Fruit fly (Drosophila melanogaster): ENCODE results near the gene Nbr.

Nbr gene

dm6 chr2L:21163311-21163842 is 494 bp upstream of the Nbr start, which contains the start of gene Noc2 (continued):
- TF ChIP-seq Abd-B (GFP tag; optimal IDR thresholded peaks at IDR 0.05), result peak; percentile 54
- TF ChIP-seq CG4424 (GFP tag; optimal IDR thresholded peaks at IDR 0.05), result peak; percentile 56
- TF ChIP-seq gce (GFP tag; IDR thresholded peaks at IDR 0.05), result no peak
- peak; percentile 46 for TF ChIP-seq YL-1 (GFP tag; optimal IDR thresholded peaks at IDR 0.05)
- TF ChIP-seq crp (GFP tag; optimal IDR thresholded peaks at IDR 0.05), result no peak
- TF ChIP-seq tio (GFP tag; optimal IDR thresholded peaks at IDR 0.05), result no peak
- no peak for TF ChIP-seq CG33557 (GFP tag; optimal IDR thresholded peaks at IDR 0.05)
- TF ChIP-seq HmgZ (tag; optimal IDR thresholded peaks at IDR 0.05), result peak; percentile 46
- TF ChIP-seq Stat92E (GFP tag; optimal IDR thresholded peaks at IDR 0.05), result no peak
- TF ChIP-seq C15 (GFP tag; IDR thresholded peaks at IDR 0.05), result no peak
- no peak for TF ChIP-seq Hr39 (optimal IDR thresholded peaks at IDR 0.05)
- TF ChIP-seq crc (GFP tag; optimal IDR thresholded peaks at IDR 0.05), result no peak
- no peak for TF ChIP-seq CG6175 (GFP tag; IDR thresholded peaks at IDR 0.05)
- peak; percentile 15 for TF ChIP-seq Lhr (GFP tag; optimal IDR thresholded peaks at IDR 0.05)
- TF ChIP-seq CG13775 (GFP tag; optimal IDR thresholded peaks at IDR 0.05), result peak; percentile 60
- TF ChIP-seq CG11085 (GFP tag; IDR thresholded peaks at IDR 0.05), result peak; percentile 38; the same call in 1 of the 2 replicates
- peak; percentile 45; the same call in 1 of the 2 replicates for TF ChIP-seq Xrp1 (GFP tag; IDR thresholded peaks at IDR 0.05)
- TF ChIP-seq CG17186 (GFP tag; optimal IDR thresholded peaks at IDR 0.05), result no peak
- TF ChIP-seq usp (GFP tag; optimal IDR thresholded peaks at IDR 0.05), result no peak
- no peak for TF ChIP-seq ATbp (GFP tag; optimal IDR thresholded peaks at IDR 0.05)
- TF ChIP-seq CG30431 (GFP tag; optimal IDR thresholded peaks at IDR 0.05), result no peak
- no peak for TF ChIP-seq Nf-YB (GFP tag; optimal IDR thresholded peaks at IDR 0.05)
- TF ChIP-seq CG12391 (tag; optimal IDR thresholded peaks at IDR 0.05), result peak; percentile 60
- TF ChIP-seq Pdp1 (GFP tag; optimal IDR thresholded peaks at IDR 0.05), result peak; percentile 11 to 31
- TF ChIP-seq CG2712 (tag; optimal IDR thresholded peaks at IDR 0.05), result peak; percentile 64
- TF ChIP-seq fru (optimal IDR thresholded peaks at IDR 0.05), result no peak
- peak; percentile 64 for TF ChIP-seq Meics (GFP tag; optimal IDR thresholded peaks at IDR 0.05)
- peak; percentile 50 for TF ChIP-seq Dref (GFP tag; IDR thresholded peaks at IDR 0.05)
- peak; percentile 31 for TF ChIP-seq dmrt99B (tag; optimal IDR thresholded peaks at IDR 0.05)
- TF ChIP-seq CG8924 (tag; optimal IDR thresholded peaks at IDR 0.05), result peak; percentile 50
- TF ChIP-seq Awh (GFP tag; IDR thresholded peaks at IDR 0.05), result no peak
- TF ChIP-seq Hmr (GFP tag; optimal IDR thresholded peaks at IDR 0.05), result peak; percentile 25
- no peak for TF ChIP-seq dati (GFP tag; IDR thresholded peaks at IDR 0.05)
- TF ChIP-seq CG31441 (GFP tag; IDR thresholded peaks at IDR 0.05), result peak; percentile 64
- peak; percentile 64; the same call in 1 of the 3 replicates for TF ChIP-seq ken (GFP tag; IDR thresholded peaks at IDR 0.05)
- TF ChIP-seq her (GFP tag; optimal IDR thresholded peaks at IDR 0.05), result no peak
- TF ChIP-seq amos (GFP tag; IDR thresholded peaks at IDR 0.05; ENCODE audit: partially characterized antibody), result peak; percentile 4; the same call in 1 of the 2 replicates
- no peak for TF ChIP-seq CG17912 (GFP tag; optimal IDR thresholded peaks at IDR 0.05)
- TF ChIP-seq tup (GFP tag; optimal IDR thresholded peaks at IDR 0.05), result no peak
- TF ChIP-seq CrebB (tag; optimal IDR thresholded peaks at IDR 0.05), result no peak
- no peak for TF ChIP-seq yki (optimal IDR thresholded peaks at IDR 0.05)
- peak; percentile 22 for TF ChIP-seq CG4820 (GFP tag; optimal IDR thresholded peaks at IDR 0.05)
- peak; percentile 14; the same call in 1 of the 3 replicates for TF ChIP-seq CG7963 (GFP tag; IDR thresholded peaks at IDR 0.05; ENCODE audit: partially characterized antibody)
- TF ChIP-seq pho (GFP tag; optimal IDR thresholded peaks at IDR 0.05), result peak; percentile 31
- TF ChIP-seq Fer2 (tag; optimal IDR thresholded peaks at IDR 0.05), result no peak
- TF ChIP-seq CG18476 (GFP tag; optimal IDR thresholded peaks at IDR 0.05), result no peak
- peak; percentile 54 for TF ChIP-seq az2 (GFP tag; optimal IDR thresholded peaks at IDR 0.05)
- TF ChIP-seq Hey (tag; optimal IDR thresholded peaks at IDR 0.05), result no peak
- TF ChIP-seq CG12659 (GFP tag; optimal IDR thresholded peaks at IDR 0.05), result no peak
- TF ChIP-seq fd3F (GFP tag; optimal IDR thresholded peaks at IDR 0.05), result peak; percentile 29
- no peak for TF ChIP-seq br (optimal IDR thresholded peaks at IDR 0.05)
